Fruit fly (Drosophila melanogaster): Measurements from ENCODE around the gene nol.
A peak's percentile ranks its signal among the peaks of the same experiment; 100 is the strongest.

The nol gene

DNA sequence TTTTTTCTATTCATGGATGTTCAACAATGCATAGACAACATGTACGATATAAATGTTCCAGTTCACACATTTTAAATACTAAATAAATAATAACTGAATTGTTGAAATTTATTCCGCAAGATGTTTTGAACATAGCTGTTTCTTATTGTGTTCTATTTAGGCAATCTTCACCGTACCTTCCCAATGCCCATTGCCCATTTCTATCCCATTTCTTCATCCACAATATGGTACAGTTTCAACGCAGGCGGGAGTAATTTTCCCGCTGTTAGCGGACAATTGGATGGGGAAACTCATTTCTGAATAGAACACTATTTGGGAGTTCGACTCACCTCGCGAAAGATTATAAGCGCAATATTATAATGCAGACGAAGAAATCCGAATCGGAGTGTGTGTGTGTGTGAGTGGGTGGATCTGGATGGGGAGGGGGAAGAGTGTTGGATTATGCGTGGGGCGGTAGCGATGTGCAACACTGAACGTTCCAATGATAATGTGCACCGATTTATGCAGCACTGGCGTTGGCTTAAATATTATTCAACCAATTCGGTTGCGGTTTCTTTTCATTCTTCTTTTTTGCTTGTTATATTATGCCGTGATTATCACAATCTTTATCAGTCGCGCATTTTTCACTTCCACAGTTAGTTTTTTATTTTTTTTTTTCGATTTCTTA, 38.6 kb upstream of the nol start (continued):
- TF ChIP-seq topi (GFP tag; optimal IDR thresholded peaks at IDR 0.05) (peak; percentile 76), CG4318 (GFP tag; optimal IDR thresholded peaks at IDR 0.05) (no peak), fd85E (GFP tag; optimal IDR thresholded peaks at IDR 0.05) (peak; percentile 40), eg (GFP tag; IDR thresholded peaks at IDR 0.05) (peak; percentile 51; the same call in 1 of the 3 replicates), spab (GFP tag; optimal IDR thresholded peaks at IDR 0.05) (peak; percentile 35), Lpt (GFP tag; optimal IDR thresholded peaks at IDR 0.05) (peak; percentile 9), CG11294 (GFP tag; IDR thresholded peaks at IDR 0.05) (0 out of 2 replicates have a peak, but pooled peaks have one; percentile 9), CG8632 (GFP tag; optimal IDR thresholded peaks at IDR 0.05) (peak; percentile 53), CG34406 (GFP tag; optimal IDR thresholded peaks at IDR 0.05) (peak; percentile 21), CG7368 (GFP tag; optimal IDR thresholded peaks at IDR 0.05) (peak; percentile 54), CG6854 (GFP tag; optimal IDR thresholded peaks at IDR 0.05) (peak; percentile 18), CG6276 (GFP tag; optimal IDR thresholded peaks at IDR 0.05) (no peak), Hr38 (GFP tag; optimal IDR thresholded peaks at IDR 0.05) (no peak), acj6 (GFP tag; optimal IDR thresholded peaks at IDR 0.05) (peak; percentile 57), Blimp-1 (GFP tag; optimal IDR thresholded peaks at IDR 0.05) (peak; percentile 15), dac (GFP tag; optimal IDR thresholded peaks at IDR 0.05) (no peak), achi (GFP tag; optimal IDR thresholded peaks at IDR 0.05) (peak; percentile 54), salr (GFP tag; optimal IDR thresholded peaks at IDR 0.05) (peak; percentile 7 to 28), esn (GFP tag; optimal IDR thresholded peaks at IDR 0.05) (peak; percentile 74), fd59A (GFP tag; optimal IDR thresholded peaks at IDR 0.05) (no peak), CG10631 (GFP tag; optimal IDR thresholded peaks at IDR 0.05) (peak; percentile 67), CG10669 (GFP tag; optimal IDR thresholded peaks at IDR 0.05) (peak; percentile 33)

DNA sequence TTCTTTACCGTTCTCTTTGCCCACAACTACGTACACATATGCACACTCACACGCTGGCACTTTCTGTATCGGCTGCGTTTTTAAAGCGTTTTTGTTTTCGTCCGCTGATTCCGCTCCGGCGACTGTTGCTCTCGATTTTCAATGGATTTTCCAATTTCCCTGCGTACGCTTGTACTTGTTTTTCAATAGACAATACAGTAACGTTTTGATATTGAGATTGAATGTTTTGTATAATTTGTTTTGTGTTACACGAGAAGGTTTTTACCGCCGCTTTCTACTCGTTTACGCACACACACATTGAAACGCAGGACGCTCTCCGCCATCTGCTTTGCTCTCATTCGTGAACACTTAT, 38.0 kb upstream of the nol start:
- TF ChIP-seq vri (GFP tag; optimal IDR thresholded peaks at IDR 0.05) (peak; percentile 28), CG4318 (GFP tag; optimal IDR thresholded peaks at IDR 0.05) (no peak)

- TF ChIP-seq CG4318 (GFP tag; optimal IDR thresholded peaks at IDR 0.05) (no peak), vri (GFP tag; optimal IDR thresholded peaks at IDR 0.05) (peak; percentile 33), CG6792 (GFP tag; optimal IDR thresholded peaks at IDR 0.05) (peak; percentile 1), Eip75B (GFP tag; optimal IDR thresholded peaks at IDR 0.05) (peak; percentile 41), Eip93F (GFP tag; optimal IDR thresholded peaks at IDR 0.05) (peak; percentile 52), fd85E (GFP tag; optimal IDR thresholded peaks at IDR 0.05) (no peak), CG10631 (GFP tag; optimal IDR thresholded peaks at IDR 0.05) (peak; percentile 53), CG11902 (GFP tag; optimal IDR thresholded peaks at IDR 0.05) (peak; percentile 32), CG16779 (tag; optimal IDR thresholded peaks at IDR 0.05) (no peak), CG9139 (GFP tag; optimal IDR thresholded peaks at IDR 0.05) (no peak), CG6808 (GFP tag; optimal IDR thresholded peaks at IDR 0.05) (no peak), CG15336 (GFP tag; IDR thresholded peaks at IDR 0.05) (peak; percentile 45; the same call in 1 of the 2 replicates), cyc (GFP tag; optimal IDR thresholded peaks at IDR 0.05) (peak; percentile 51), CG11294 (GFP tag; IDR thresholded peaks at IDR 0.05) (peak; percentile 32; the same call in 1 of the 2 replicates), fkh (GFP tag; optimal IDR thresholded peaks at IDR 0.05) (peak; percentile 9), CG8632 (GFP tag; optimal IDR thresholded peaks at IDR 0.05) (peak; percentile 17), Lpt (GFP tag; optimal IDR thresholded peaks at IDR 0.05) (no peak), CG6163 (GFP tag; IDR thresholded peaks at IDR 0.05) (peak; percentile 64), Sox14 (GFP tag; optimal IDR thresholded peaks at IDR 0.05) (peak; percentile 53), Ets21C (GFP tag; optimal IDR thresholded peaks at IDR 0.05) (peak; percentile 50), acj6 (GFP tag; optimal IDR thresholded peaks at IDR 0.05) (peak; percentile 39), lz (GFP tag; optimal IDR thresholded peaks at IDR 0.05) (peak; percentile 72), fd59A (GFP tag; optimal IDR thresholded peaks at IDR 0.05) (no peak), OdsH (GFP tag; optimal IDR thresholded peaks at IDR 0.05) (peak; percentile 49), Sox15 (GFP tag; optimal IDR thresholded peaks at IDR 0.05) (peak; percentile 23), spab (GFP tag; optimal IDR thresholded peaks at IDR 0.05) (no peak), ss (GFP tag; optimal IDR thresholded peaks at IDR 0.05) (peak in 1 of 2 experiments; percentile 26), esn (GFP tag; optimal IDR thresholded peaks at IDR 0.05) (peak; percentile 66), CG1621 (tag; optimal IDR thresholded peaks at IDR 0.05) (no peak), CG3032 (tag; optimal IDR thresholded peaks at IDR 0.05) (peak; percentile 48), topi (GFP tag; optimal IDR thresholded peaks at IDR 0.05) (peak; percentile 41), CG34406 (GFP tag; optimal IDR thresholded peaks at IDR 0.05) (peak; percentile 2), CG8319 (GFP tag; optimal IDR thresholded peaks at IDR 0.05) (no peak), CG6276 (GFP tag; optimal IDR thresholded peaks at IDR 0.05) (no peak), CG6854 (GFP tag; optimal IDR thresholded peaks at IDR 0.05) (no peak), CG31627 (GFP tag; optimal IDR thresholded peaks at IDR 0.05) (peak; percentile 56), CG10669 (GFP tag; optimal IDR thresholded peaks at IDR 0.05) (peak; percentile 25)
These were observed 37.6 kb upstream of the nol start, which contains the start of gene JIL-1 for dm6 chr3L:11093046-11093520. Gene JIL-1 (minus strand): TSS chr3L:11093193.

Measured in whole organism, prepupa.